Worm (Caenorhabditis elegans): Measurements from ENCODE around the gene ekl-6.

The ekl-6 gene

DNA sequence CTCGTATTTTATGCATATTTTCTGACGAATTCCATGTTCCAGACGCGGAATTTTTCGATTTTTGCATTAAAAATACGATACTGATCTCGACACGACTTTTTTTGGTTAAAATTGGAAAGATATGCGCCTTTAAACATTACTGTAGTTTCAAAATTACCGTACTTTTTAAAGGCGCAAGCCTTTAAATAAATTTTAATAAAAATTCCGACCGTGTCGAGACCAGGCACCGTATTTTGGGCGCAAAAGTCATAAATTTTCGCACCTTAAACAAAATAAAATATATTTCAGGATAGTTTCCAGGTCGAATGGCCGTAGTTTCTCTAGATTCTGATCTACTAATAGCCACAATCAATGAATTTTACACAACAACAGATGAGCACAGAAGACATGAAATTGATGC is 5.1 kb downstream of the ekl-6 start, which contains the start of gene T16G12.6:
Gene T16G12.6, plus strand, starts transcription at position 301 of the 400 bp plus-strand sequence.
- TF ChIP-seq nhr-237 (tag; optimal IDR thresholded peaks at IDR 0.05) (no peak), nhr-28 (tag; optimal IDR thresholded peaks at IDR 0.05) (no peak), unc-39 (tag; optimal IDR thresholded peaks at IDR 0.05) (no peak), lin-13 (tag; optimal IDR thresholded peaks at IDR 0.05) (no peak), elt-3 (tag; optimal IDR thresholded peaks at IDR 0.05) (no peak)

DNA sequence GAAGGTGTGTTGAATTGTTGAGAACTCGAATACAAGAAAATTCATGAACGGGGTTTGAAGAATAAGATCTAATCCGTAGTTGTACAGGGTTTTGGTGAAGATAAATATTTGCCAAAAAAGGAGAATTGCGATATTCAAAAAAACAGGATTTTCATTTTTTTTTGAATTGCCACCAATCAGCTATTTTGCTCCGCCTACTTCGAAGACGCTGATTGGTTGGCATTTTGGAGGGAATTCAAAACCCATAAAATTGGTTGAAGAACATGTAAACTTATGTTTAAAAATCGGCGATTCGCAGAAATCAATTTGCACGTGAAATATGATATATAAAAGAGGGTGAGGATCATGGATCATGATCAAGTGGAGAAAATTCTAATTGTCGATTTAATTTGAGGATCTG is 11.8 kb downstream of the ekl-6 start:
- TF ChIP-seq nhr-76 (tag; optimal IDR thresholded peaks at IDR 0.05) (no peak), snpc-4 (tag; optimal IDR thresholded peaks at IDR 0.05) (no peak), pha-4 (tag; optimal IDR thresholded peaks at IDR 0.05) (no peak), ztf-11 (tag; optimal IDR thresholded peaks at IDR 0.05) (no peak), lin-13 (tag; optimal IDR thresholded peaks at IDR 0.05) (no peak), sem-2 (GFP tag; optimal IDR thresholded peaks at IDR 0.05) (no peak), ces-1 (GFP tag; optimal IDR thresholded peaks at IDR 0.05) (no peak), ham-2 (GFP tag; optimal IDR thresholded peaks at IDR 0.05) (no peak), cnd-1 (tag; optimal IDR thresholded peaks at IDR 0.05) (no peak), zip-8 (tag; optimal IDR thresholded peaks at IDR 0.05) (no peak), hlh-1 (tag; optimal IDR thresholded peaks at IDR 0.05) (no peak), sptf-1 (tag; optimal IDR thresholded peaks at IDR 0.05) (no peak), elt-1 (tag; optimal IDR thresholded peaks at IDR 0.05; ENCODE audit: borderline replicate concordance, insufficient read depth) (no peak), bed-3 (GFP tag; optimal IDR thresholded peaks at IDR 0.05) (no peak), mab-5 (tag; optimal IDR thresholded peaks at IDR 0.05) (no peak), ceh-39 (tag; optimal IDR thresholded peaks at IDR 0.05) (no peak), unc-39 (tag; optimal IDR thresholded peaks at IDR 0.05) (no peak), M03D4.4 (tag; optimal IDR thresholded peaks at IDR 0.05) (no peak)

DNA sequence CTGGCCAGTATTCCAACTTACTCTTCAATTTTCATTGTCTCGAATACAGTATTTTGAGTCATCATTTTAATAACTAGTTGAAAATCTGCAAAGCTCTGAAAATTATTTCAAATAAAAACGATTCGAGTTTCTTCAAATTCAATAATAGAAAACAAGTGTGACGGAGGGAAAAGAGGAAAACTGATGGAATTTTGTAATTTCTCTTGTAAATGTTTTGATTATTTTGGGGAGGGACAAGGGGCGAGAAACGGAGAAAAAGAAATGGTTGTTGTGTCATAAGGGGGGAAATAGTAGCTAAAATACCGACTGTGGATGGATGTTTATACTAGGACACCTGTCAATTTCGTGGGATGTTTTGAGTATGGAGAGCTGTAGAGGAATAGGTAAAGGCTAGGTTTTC is 13.9 kb downstream of the ekl-6 start, which contains the start of gene T16G12.9:
Gene T16G12.9, minus strand, starts transcription at position 101 of the 400 bp plus-strand sequence.
- TF ChIP-seq ceh-39 (tag; optimal IDR thresholded peaks at IDR 0.05), result no peak
- no peak for TF ChIP-seq ham-2 (GFP tag; optimal IDR thresholded peaks at IDR 0.05)

DNA sequence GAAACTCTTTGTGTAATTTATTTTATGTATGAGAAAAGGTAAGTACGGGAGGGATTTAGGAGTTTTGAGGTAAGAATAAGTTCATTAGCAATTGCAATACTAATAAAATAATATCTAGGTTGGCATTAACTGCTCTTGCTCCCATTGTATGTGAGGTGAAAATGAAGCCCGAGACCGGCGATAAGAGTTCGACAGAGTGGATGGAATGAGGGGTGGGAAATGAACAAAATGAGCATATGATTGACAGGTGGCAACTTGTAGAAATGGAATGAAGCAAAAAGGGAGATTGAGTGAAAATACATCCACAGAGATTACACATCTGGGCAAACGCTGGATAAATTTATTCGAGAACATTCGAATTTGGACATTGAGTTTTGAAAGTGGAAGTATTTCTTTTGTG is 14.6 kb downstream of the ekl-6 start:
- no peak for TF ChIP-seq M03D4.4 (tag; optimal IDR thresholded peaks at IDR 0.05)
- TF ChIP-seq tbx-8 (GFP tag; optimal IDR thresholded peaks at IDR 0.05), result no peak
- no peak for TF ChIP-seq snpc-4 (tag; optimal IDR thresholded peaks at IDR 0.05)
- no peak for TF ChIP-seq zip-8 (tag; optimal IDR thresholded peaks at IDR 0.05)
- TF ChIP-seq nhr-12 (tag; optimal IDR thresholded peaks at IDR 0.05), result no peak
- TF ChIP-seq lin-13 (tag; optimal IDR thresholded peaks at IDR 0.05), result no peak
- TF ChIP-seq mep-1 (tag; optimal IDR thresholded peaks at IDR 0.05), result no peak
- TF ChIP-seq nhr-237 (tag; optimal IDR thresholded peaks at IDR 0.05), result no peak
- no peak for TF ChIP-seq ces-1 (GFP tag; optimal IDR thresholded peaks at IDR 0.05)
- TF ChIP-seq ceh-39 (tag; optimal IDR thresholded peaks at IDR 0.05), result no peak
- no peak for TF ChIP-seq mab-5 (tag; optimal IDR thresholded peaks at IDR 0.05)
- TF ChIP-seq unc-39 (tag; optimal IDR thresholded peaks at IDR 0.05), result no peak
- no peak for TF ChIP-seq nhr-2 (tag; optimal IDR thresholded peaks at IDR 0.05)
- no peak for TF ChIP-seq pha-4 (tag; optimal IDR thresholded peaks at IDR 0.05)
- no peak for TF ChIP-seq nhr-28 (tag; optimal IDR thresholded peaks at IDR 0.05)

DNA sequence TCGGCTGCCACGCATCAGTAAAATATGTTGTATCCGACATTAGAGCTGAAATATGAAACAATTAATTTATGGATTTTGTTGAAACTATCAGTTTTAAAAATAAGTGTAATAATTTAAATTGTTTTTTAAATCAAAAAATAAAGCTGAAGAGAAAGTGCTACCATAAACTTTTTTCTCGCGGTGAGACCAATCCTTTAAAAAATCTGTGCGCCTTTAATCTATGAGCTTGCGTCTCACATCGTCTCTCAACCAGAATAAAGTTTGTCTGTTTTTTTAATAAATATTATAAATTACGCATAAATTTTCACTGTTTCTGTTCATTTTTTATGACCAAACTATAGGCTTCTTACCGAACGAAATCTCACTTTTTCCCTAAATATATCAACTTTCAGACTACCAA is 19.0 kb downstream of the ekl-6 start, which contains the start of gene T16H12.3:
Gene T16H12.3, minus strand, starts transcription at position 51 of the 400 bp plus-strand sequence.
- no peak for TF ChIP-seq elt-1 (tag; optimal IDR thresholded peaks at IDR 0.05; ENCODE audit: borderline replicate concordance, insufficient read depth)
- no peak for TF ChIP-seq zip-8 (tag; optimal IDR thresholded peaks at IDR 0.05)
- no peak for TF ChIP-seq nhr-28 (tag; optimal IDR thresholded peaks at IDR 0.05)

DNA sequence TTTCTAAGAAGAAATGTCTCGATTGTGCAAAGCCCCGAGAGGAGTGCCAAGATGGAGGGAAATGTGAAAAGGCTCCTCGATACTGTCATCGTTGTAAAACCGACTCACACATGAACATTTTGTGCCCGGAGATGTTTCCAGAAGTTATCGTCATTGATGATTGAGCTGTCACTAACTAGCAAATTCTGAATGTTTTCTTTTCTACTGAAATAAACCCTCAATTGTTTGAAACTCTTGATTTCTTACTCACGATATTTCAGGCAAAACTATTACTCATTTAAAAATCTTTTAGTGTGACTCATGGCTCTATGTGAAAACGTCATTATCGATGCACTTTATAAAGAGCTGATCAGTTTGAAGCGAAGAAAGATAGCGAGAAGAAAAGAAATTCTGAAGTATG is 20.9 kb downstream of the ekl-6 start, which contains the start of gene T16H12.13:
Gene T16H12.13, plus strand, starts transcription at position 301 of the 400 bp plus-strand sequence.
- TF ChIP-seq nhr-28 (tag; optimal IDR thresholded peaks at IDR 0.05) (no peak), unc-62 (GFP tag; optimal IDR thresholded peaks at IDR 0.05) (no peak), elt-1 (tag; optimal IDR thresholded peaks at IDR 0.05; ENCODE audit: borderline replicate concordance, insufficient read depth) (no peak), flh-1 (GFP tag; optimal IDR thresholded peaks at IDR 0.05) (no peak), sptf-1 (tag; optimal IDR thresholded peaks at IDR 0.05) (no peak), ces-1 (GFP tag; optimal IDR thresholded peaks at IDR 0.05) (no peak), unc-120 (tag; optimal IDR thresholded peaks at IDR 0.05; ENCODE audit: poor library complexity, severe bottlenecking) (no peak)

Data from whole organism, mixed stage, embryonic.